Worm (Caenorhabditis elegans) whole organism, mixed stage, embryonic: ENCODE measurements around the gene ZK185.5.

ENCODE experiments used
- M03D4.4 ChIP-seq: sonication (generic microtip); optimal IDR thresholded peaks from 2 replicates; lab custom pipeline; 2017; ENCODE audit warnings: mild to moderate bottlenecking, missing genetic modification characterization, missing compliant biosample characterization
- bed-3 ChIP-seq: fragments of 200-800 bp; sonication (Bioruptor generic); optimal IDR thresholded peaks from 3 replicates; lab custom pipeline; 2018; ENCODE audit warnings: mild to moderate bottlenecking, missing genetic modification characterization, moderate library complexity, missing compliant biosample characterization
- ceh-39 ChIP-seq: fragments of 150-350 bp; optimal IDR thresholded peaks from 2 replicates; lab custom pipeline; 2014; ENCODE audit warnings: missing biosample characterization, missing genetic modification characterization
- ceh-43 ChIP-seq: fragments of 200-800 bp; sonication (Bioruptor generic); optimal IDR thresholded peaks from 2 replicates; lab custom pipeline; 2018; ENCODE audit warnings: mild to moderate bottlenecking, missing genetic modification characterization, moderate library complexity, missing compliant biosample characterization
- ceh-83 ChIP-seq: fragments of 200-800 bp; sonication (Bioruptor generic); optimal IDR thresholded peaks from 2 replicates; lab custom pipeline; 2018; ENCODE audit warnings: mild to moderate bottlenecking, missing genetic modification characterization, missing compliant biosample characterization
- ces-1 ChIP-seq: fragments of 150-350 bp; optimal IDR thresholded peaks from 2 replicates; lab custom pipeline; 2014; ENCODE audit warnings: missing biosample characterization, missing genetic modification reagents, missing genetic modification characterization
- cnd-1 ChIP-seq: fragments of 200-800 bp; sonication (Bioruptor generic); optimal IDR thresholded peaks from 2 replicates; lab custom pipeline; 2018; ENCODE audit warnings: mild to moderate bottlenecking, missing genetic modification characterization, missing compliant biosample characterization
- elt-1 ChIP-seq: sonication (generic microtip); optimal IDR thresholded peaks from 2 replicates; lab custom pipeline; 2017; ENCODE audit warnings: missing genetic modification characterization, mild to moderate bottlenecking, missing compliant biosample characterization, antibody characterized with exemption, moderate library complexity, borderline replicate concordance; ENCODE audit not compliant: insufficient read depth
- elt-3 ChIP-seq: fragments of 150-350 bp; optimal IDR thresholded peaks from 2 replicates; lab custom pipeline; 2014; ENCODE audit warnings: missing biosample characterization, missing genetic modification characterization
- flh-1 ChIP-seq: fragments of 200-800 bp; sonication (Bioruptor generic); optimal IDR thresholded peaks from 2 replicates; lab custom pipeline; 2018; ENCODE audit warnings: mild to moderate bottlenecking, missing genetic modification characterization, moderate library complexity, missing compliant biosample characterization
- ham-2 ChIP-seq: fragments of 200-800 bp; sonication (Bioruptor generic); optimal IDR thresholded peaks from 2 replicates; lab custom pipeline; 2018; ENCODE audit warnings: mild to moderate bottlenecking, missing genetic modification characterization, missing compliant biosample characterization
- hlh-1 ChIP-seq: fragments of 150-350 bp; optimal IDR thresholded peaks from 2 replicates; lab custom pipeline; 2014; ENCODE audit warnings: missing biosample characterization, missing genetic modification reagents, missing genetic modification characterization
- lsy-2 ChIP-seq: fragments of 150-350 bp; optimal IDR thresholded peaks from 2 replicates; lab custom pipeline; 2014; ENCODE audit warnings: missing biosample characterization, missing genetic modification characterization
- mep-1 ChIP-seq: fragments of 150-350 bp; optimal IDR thresholded peaks from 2 replicates; lab custom pipeline; 2017; ENCODE audit warnings: missing biosample characterization, missing genetic modification reagents, missing genetic modification characterization, inconsistent platforms
- mls-2 ChIP-seq: sonication (generic microtip); optimal IDR thresholded peaks from 2 replicates; lab custom pipeline; 2016; ENCODE audit warnings: mild to moderate bottlenecking, missing genetic modification characterization, moderate library complexity, missing compliant biosample characterization
- nhr-12 ChIP-seq: fragments of 150-350 bp; optimal IDR thresholded peaks from 2 replicates; lab custom pipeline; 2014; ENCODE audit warnings: missing biosample characterization, missing genetic modification characterization
- nhr-2 ChIP-seq: fragments of 150-350 bp; optimal IDR thresholded peaks from 2 replicates; lab custom pipeline; 2014; ENCODE audit warnings: missing biosample characterization, missing genetic modification characterization
- nhr-237 ChIP-seq: fragments of 150-350 bp; optimal IDR thresholded peaks from 2 replicates; lab custom pipeline; 2014; ENCODE audit warnings: missing biosample characterization, missing genetic modification characterization
- nhr-28 ChIP-seq: fragments of 150-350 bp; optimal IDR thresholded peaks from 2 replicates; lab custom pipeline; 2014; ENCODE audit warnings: missing biosample characterization, missing genetic modification characterization
- nhr-76 ChIP-seq: sonication (generic microtip); optimal IDR thresholded peaks from 2 replicates; lab custom pipeline; 2017; ENCODE audit warnings: missing biosample characterization, missing genetic modification characterization
- pha-4 ChIP-seq: fragments of 150-350 bp; optimal IDR thresholded peaks from 2 replicates; lab custom pipeline; 2018; ENCODE audit warnings: missing biosample characterization, missing genetic modification reagents, missing genetic modification characterization
- sem-2 ChIP-seq: fragments of 200-800 bp; sonication (Bioruptor generic); optimal IDR thresholded peaks from 2 replicates; lab custom pipeline; 2018; ENCODE audit warnings: mild to moderate bottlenecking, missing genetic modification characterization, missing compliant biosample characterization
- snpc-4 ChIP-seq: fragments of 150-350 bp; optimal IDR thresholded peaks from 2 replicates; lab custom pipeline; 2014; ENCODE audit warnings: missing biosample characterization, missing genetic modification characterization
- sptf-1 ChIP-seq: sonication (generic microtip); optimal IDR thresholded peaks from 2 replicates; lab custom pipeline; 2017; ENCODE audit warnings: mild to moderate bottlenecking, missing genetic modification characterization, moderate library complexity, missing compliant biosample characterization
- tbx-8 ChIP-seq: fragments of 200-800 bp; sonication (Bioruptor generic); optimal IDR thresholded peaks from 2 replicates; lab custom pipeline; 2018; ENCODE audit warnings: mild to moderate bottlenecking, missing genetic modification characterization, moderate library complexity, missing compliant biosample characterization
- unc-39 ChIP-seq: fragments of 150-350 bp; optimal IDR thresholded peaks from 2 replicates; lab custom pipeline; 2014; ENCODE audit warnings: missing biosample characterization, missing genetic modification characterization
- unc-62 ChIP-seq: fragments of 150-350 bp; optimal IDR thresholded peaks from 2 replicates; lab custom pipeline; 2014; ENCODE audit warnings: missing biosample characterization, missing genetic modification reagents, missing genetic modification characterization
- ztf-11 ChIP-seq: fragments of 150-350 bp; optimal IDR thresholded peaks from 2 replicates; lab custom pipeline; 2014; ENCODE audit warnings: missing biosample characterization, missing genetic modification characterization

Gene ZK185.5

ce11 chrIV:4562599-4563116, 16.9 kb upstream of the ZK185.5 start, which contains the start of gene igeg-1:
Gene igeg-1, plus strand, starts transcription at chrIV:4562649.
- TF ChIP-seq M03D4.4 = no peak

ce11 chrIV:4559160-4559559, 13.4 kb upstream of the ZK185.5 start:
- TF ChIP-seq bed-3 (GFP tag; lab: Kevin White, UChicago) (no peak), lsy-2 (tag; lab: Kevin White, UChicago) (no peak), ceh-43 (no peak), elt-3 (tag; lab: Kevin White, UChicago) (no peak), sem-2 (GFP tag; lab: Kevin White, UChicago) (no peak), pha-4 (tag; lab: Kevin White, UChicago) (no peak)

ce11 chrIV:4557731-4558130, 12.0 kb upstream of the ZK185.5 start:
- TF ChIP-seq lsy-2 (tag; lab: Kevin White, UChicago) (no peak), M03D4.4 (no peak), bed-3 (GFP tag; lab: Kevin White, UChicago) (no peak), unc-62 (no peak), nhr-28 (tag; lab: Kevin White, UChicago) (no peak), elt-3 (tag; lab: Kevin White, UChicago) (no peak), cnd-1 (tag; lab: Kevin White, UChicago) (no peak), flh-1 (no peak), ztf-11 (tag; lab: Kevin White, UChicago) (no peak), sptf-1 (tag; lab: Kevin White, UChicago) (no peak), nhr-237 (tag; lab: Kevin White, UChicago) (no peak), hlh-1 (tag; lab: Kevin White, UChicago) (no peak), pha-4 (tag; lab: Kevin White, UChicago) (no peak), unc-39 (tag; lab: Kevin White, UChicago) (no peak)
- TF ChIP-seq, all 35 proteins: peak for 0

ce11 chrIV:4557130-4557529, 11.4 kb upstream of the ZK185.5 start:
- TF ChIP-seq ceh-39 (tag; lab: Kevin White, UChicago) (no peak), ztf-11 (tag; lab: Kevin White, UChicago) (no peak), tbx-8 (GFP tag; lab: Kevin White, UChicago) (no peak), hlh-1 (tag; lab: Kevin White, UChicago) (no peak), ceh-43 (no peak), ceh-83 (GFP tag; lab: Kevin White, UChicago) (no peak), unc-62 (no peak), nhr-237 (tag; lab: Kevin White, UChicago) (no peak), mls-2 (tag; lab: Kevin White, UChicago) (no peak), elt-3 (tag; lab: Kevin White, UChicago) (no peak)
- TF ChIP-seq, all 35 proteins: peak for 0

ce11 chrIV:4551562-4551961, 5.8 kb upstream of the ZK185.5 start:
- TF ChIP-seq ces-1 (GFP tag; lab: Kevin White, UChicago) (no peak), bed-3 (GFP tag; lab: Kevin White, UChicago) (no peak), sem-2 (GFP tag; lab: Kevin White, UChicago) (no peak), mls-2 (tag; lab: Kevin White, UChicago) (no peak), tbx-8 (GFP tag; lab: Kevin White, UChicago) (no peak), hlh-1 (tag; lab: Kevin White, UChicago) (no peak), nhr-76 (tag; lab: Kevin White, UChicago) (no peak), mep-1 (tag; lab: Kevin White, UChicago) (no peak), nhr-12 (no peak), nhr-2 (tag; lab: Kevin White, UChicago) (no peak), snpc-4 (tag; lab: Kevin White, UChicago) (no peak), nhr-28 (tag; lab: Kevin White, UChicago) (no peak), M03D4.4 (no peak)

ce11 chrIV:4548253-4548652, 2.5 kb upstream of the ZK185.5 start, which contains the start of gene ZK185.1:
Gene ZK185.1, plus strand, starts transcription at chrIV:4548553.
- TF ChIP-seq elt-1 (tag; lab: Kevin White, UChicago) = no peak
- TF ChIP-seq nhr-2 (tag; lab: Kevin White, UChicago) = no peak
- no peak for TF ChIP-seq ham-2 (GFP tag; lab: Kevin White, UChicago)
- no peak for TF ChIP-seq mls-2 (tag; lab: Kevin White, UChicago)
- no peak for TF ChIP-seq tbx-8 (GFP tag; lab: Kevin White, UChicago)
